Fruit fly (Drosophila melanogaster) whole organism, prepupa: ENCODE results near the gene CG43133.

Experiments used
- Blimp-1 ChIP-seq: fragments of 200-800 bp; sonication (Bioruptor generic); optimal IDR thresholded peaks from 3 replicates; lab custom pipeline; 2017; ENCODE audit warnings: missing biosample characterization, missing genetic modification characterization, mild to moderate bottlenecking, moderate library complexity, missing genetic modification reagents
- CG10669 ChIP-seq: fragments of 200-800 bp; sonication (Bioruptor generic); optimal IDR thresholded peaks from 3 replicates; lab custom pipeline; 2018; ENCODE audit warnings: missing biosample characterization, mild to moderate bottlenecking, missing genetic modification characterization, moderate library complexity
- CG11294 ChIP-seq: fragments of 200-800 bp; sonication (Bioruptor generic); IDR thresholded peaks from 2 replicates; pipeline ENCODE4 v1.3.6; 2022; ENCODE audit warnings: missing biosample characterization, missing genetic modification characterization
- CG16779 ChIP-seq: fragments of 200-800 bp; sonication (Bioruptor generic); optimal IDR thresholded peaks from 3 replicates; lab custom pipeline; 2017; ENCODE audit warnings: missing biosample characterization, mild to moderate bottlenecking, missing genetic modification characterization
- CG3919 ChIP-seq: fragments of 200-800 bp; sonication (Bioruptor generic); optimal IDR thresholded peaks from 3 replicates; lab custom pipeline; 2016; ENCODE audit warnings: missing biosample characterization, missing genetic modification characterization
- CG6792 ChIP-seq: fragments of 200-800 bp; sonication (Bioruptor generic); optimal IDR thresholded peaks from 3 replicates; lab custom pipeline; 2016; ENCODE audit warnings: missing biosample characterization, missing genetic modification characterization
- CG8632 ChIP-seq: fragments of 200-800 bp; sonication (Bioruptor generic); optimal IDR thresholded peaks from 3 replicates; lab custom pipeline; 2016; ENCODE audit warnings: missing biosample characterization, missing genetic modification characterization
- Eip75B ChIP-seq: fragments of 200-800 bp; sonication (Bioruptor generic); optimal IDR thresholded peaks from 3 replicates; lab custom pipeline; 2016; ENCODE audit warnings: missing biosample characterization, missing genetic modification characterization
- Eip78C ChIP-seq: fragments of 200-800 bp; sonication (Bioruptor generic); peaks from one replicate; lab custom pipeline; 2016; ENCODE audit warnings: missing biosample characterization, missing genetic modification characterization
- Ets21C ChIP-seq: fragments of 200-800 bp; sonication (Bioruptor generic); optimal IDR thresholded peaks from 3 replicates; lab custom pipeline; 2016; ENCODE audit warnings: missing biosample characterization, missing genetic modification characterization
- Ets96B ChIP-seq: fragments of 200-800 bp; optimal IDR thresholded peaks from 2 replicates; lab custom pipeline; 2019; ENCODE audit warnings: missing biosample characterization, mild to moderate bottlenecking, missing genetic modification characterization, moderate library complexity
- Hr39 ChIP-seq: fragments of 200-800 bp; sonication (Bioruptor generic); optimal IDR thresholded peaks from 2 replicates; lab custom pipeline; 2016; ENCODE audit warnings: missing biosample characterization, missing genetic modification characterization
- Sox14 ChIP-seq: fragments of 200-800 bp; sonication (Bioruptor generic); optimal IDR thresholded peaks from 3 replicates; lab custom pipeline; 2016; ENCODE audit warnings: missing biosample characterization, missing genetic modification characterization
- achi ChIP-seq: fragments of 200-800 bp; sonication (Bioruptor generic); optimal IDR thresholded peaks from 3 replicates; lab custom pipeline; 2016; ENCODE audit warnings: missing biosample characterization, missing genetic modification characterization
- acj6 ChIP-seq: fragments of 200-800 bp; sonication (Bioruptor generic); optimal IDR thresholded peaks from 3 replicates; lab custom pipeline; 2016; ENCODE audit warnings: missing biosample characterization, missing genetic modification characterization
- esn ChIP-seq: fragments of 200-800 bp; sonication (Bioruptor generic); optimal IDR thresholded peaks from 2 replicates; lab custom pipeline; 2016; ENCODE audit warnings: missing biosample characterization, mild to moderate bottlenecking, missing genetic modification characterization, moderate library complexity
- fd85E ChIP-seq: fragments of 200-800 bp; sonication (Bioruptor generic); optimal IDR thresholded peaks from 3 replicates; lab custom pipeline; 2016; ENCODE audit warnings: missing biosample characterization, missing genetic modification characterization
- fkh ChIP-seq: fragments of 200-800 bp; sonication (Bioruptor generic); optimal IDR thresholded peaks from 3 replicates; lab custom pipeline; 2017; ENCODE audit warnings: missing biosample characterization, mild to moderate bottlenecking, missing genetic modification characterization, moderate library complexity
- lz ChIP-seq: fragments of 200-800 bp; sonication (Bioruptor generic); optimal IDR thresholded peaks from 3 replicates; lab custom pipeline; 2016; ENCODE audit warnings: missing biosample characterization, missing genetic modification characterization
- pdm3 ChIP-seq: fragments of 200-800 bp; sonication (Bioruptor generic); optimal IDR thresholded peaks from 3 replicates; lab custom pipeline; 2016; ENCODE audit warnings: missing biosample characterization, missing genetic modification characterization
- salr ChIP-seq, 2 experiments: fragments of 200-800 bp; sonication (Bioruptor generic); optimal IDR thresholded peaks; 3 replicates each; lab custom pipeline; 2016 to 2018; ENCODE audit warnings: missing biosample characterization in 2 of 2, missing genetic modification characterization in 2 of 2, mild to moderate bottlenecking in 1 of 2
- svp ChIP-seq: fragments of 200-800 bp; sonication (Bioruptor generic); peaks from one replicate; lab custom pipeline; 2016; ENCODE audit warnings: missing biosample characterization, missing genetic modification characterization
- topi ChIP-seq: fragments of 200-800 bp; sonication (Bioruptor generic); optimal IDR thresholded peaks from 3 replicates; lab custom pipeline; 2016; ENCODE audit warnings: missing biosample characterization, missing genetic modification characterization
- vri ChIP-seq: fragments of 200-800 bp; sonication (Bioruptor generic); optimal IDR thresholded peaks from 3 replicates; lab custom pipeline; 2016; ENCODE audit warnings: missing biosample characterization, mild to moderate bottlenecking, missing genetic modification characterization

The CG43133 gene

DNA sequence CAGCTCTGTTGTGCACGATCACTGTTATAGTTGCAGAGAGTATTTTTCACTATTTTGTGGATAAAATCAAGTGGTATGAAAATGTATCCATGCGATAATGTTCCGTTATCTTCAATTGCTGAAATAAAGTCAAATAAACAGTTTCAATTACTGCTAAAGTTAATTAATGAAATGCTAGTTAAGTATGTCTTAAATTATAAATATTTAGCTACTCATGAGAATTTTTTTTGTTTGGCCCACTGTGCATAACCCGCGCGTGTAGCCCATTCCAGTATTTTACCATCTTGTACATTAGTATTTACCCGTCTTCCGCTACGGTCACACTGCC, 44.5 kb downstream of the CG43133 start, which contains the start of gene Ada3 (continued):
- TF ChIP-seq fd85E (GFP tag; lab: Kevin White, UChicago) (peak; percentile 55), CG16779 (tag; lab: Kevin White, UChicago) (peak; percentile 35), Ets21C (peak; percentile 80), vri (GFP tag; lab: Kevin White, UChicago) (peak; percentile 69), acj6 (GFP tag; lab: Kevin White, UChicago) (peak; percentile 79), salr (GFP tag; optimal IDR thresholded peaks at IDR 0.05; lab: Kevin White, UChicago) (peak; percentile 47 to 55), CG8632 (GFP tag; lab: Kevin White, UChicago) (peak; percentile 57), Sox14 (GFP tag; lab: Kevin White, UChicago) (peak; percentile 88)

DNA sequence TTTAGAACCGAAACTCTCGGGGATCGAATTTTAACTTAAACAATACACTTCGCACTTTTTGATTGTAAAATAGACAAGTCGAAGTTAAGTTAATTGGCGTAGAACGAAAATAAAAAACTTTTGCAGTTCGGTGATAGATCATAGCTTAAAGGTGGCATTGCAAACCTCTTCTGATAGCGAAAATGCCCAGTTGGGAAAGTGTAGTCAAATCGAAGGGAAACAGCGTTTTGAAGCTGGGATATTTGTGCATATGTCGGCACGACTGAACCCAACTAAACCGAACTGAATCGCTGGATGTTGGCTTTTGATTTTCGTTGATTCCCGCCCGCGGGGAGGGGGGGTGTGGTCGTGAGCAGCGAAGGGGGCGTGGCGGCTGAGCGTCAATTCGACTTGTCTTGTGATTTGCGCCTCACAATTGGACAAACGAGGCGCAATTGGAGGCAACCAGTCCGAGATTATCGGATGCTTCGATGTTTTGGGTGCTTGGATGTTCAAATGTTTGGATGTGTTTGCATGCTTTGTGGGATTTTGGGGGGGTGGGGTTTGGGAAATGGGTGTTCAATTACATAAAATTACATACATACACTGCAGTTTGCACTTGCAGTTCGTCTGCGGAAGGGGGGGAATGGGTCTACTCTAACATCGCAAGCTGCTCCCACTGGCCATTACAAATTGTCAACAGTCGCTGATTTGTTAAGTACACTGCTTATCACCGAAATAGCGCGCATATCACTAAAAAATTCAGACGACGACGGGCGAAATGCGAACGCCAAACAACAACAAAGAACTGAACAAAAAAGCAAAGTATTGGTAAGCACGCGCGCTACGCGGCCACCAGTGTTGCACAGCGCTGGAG, 45.1 kb downstream of the CG43133 start:
- TF ChIP-seq svp (GFP tag; lab: Kevin White, UChicago) (peak; percentile 45), Hr39 (GFP tag; lab: Kevin White, UChicago) (peak; percentile 18), Eip78C (peak; percentile 49), CG10669 (GFP tag; lab: Kevin White, UChicago) (peak; percentile 11), lz (GFP tag; lab: Kevin White, UChicago) (peak; percentile 3), Blimp-1 (no peak), esn (GFP tag; lab: Kevin White, UChicago) (no peak), Eip75B (no peak)
- TF ChIP-seq, all 60 proteins: peak for 5

DNA sequence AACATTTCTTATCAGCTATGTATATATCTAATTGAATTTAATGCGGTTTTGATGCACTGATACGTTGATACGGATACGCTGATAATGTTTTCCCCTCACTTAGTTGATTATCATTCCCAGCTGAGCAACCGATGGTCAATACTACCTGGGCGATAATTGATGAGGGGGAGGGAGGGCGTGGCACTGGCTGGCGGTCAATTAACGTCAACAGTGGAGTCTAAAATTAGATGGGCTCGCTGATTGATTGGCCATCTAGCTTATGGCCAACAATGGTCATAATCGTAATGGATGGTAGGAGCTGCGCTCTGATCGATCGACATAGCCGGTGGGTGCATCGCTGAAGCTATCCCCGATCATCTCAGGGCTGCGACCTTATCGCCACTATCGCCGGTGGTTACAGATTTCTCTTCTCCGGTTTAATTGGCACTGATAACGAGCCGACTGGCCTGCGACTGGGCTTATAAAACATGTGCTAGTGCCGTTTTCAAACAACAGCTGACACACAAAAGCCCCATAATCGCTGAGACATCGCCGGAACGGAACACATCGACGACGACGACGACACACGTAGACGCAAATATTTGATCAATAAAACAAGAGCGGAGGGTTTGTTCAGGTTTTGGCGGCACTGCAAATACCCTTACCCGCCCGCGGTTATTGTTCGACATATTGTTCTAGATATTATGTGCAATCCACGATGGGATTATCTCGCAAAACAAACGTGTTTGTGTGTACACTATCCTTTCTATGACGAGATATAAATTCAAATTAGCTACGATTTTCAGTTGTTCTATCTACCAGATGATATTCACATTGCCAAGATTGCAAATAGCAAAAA, 46.2 kb downstream of the CG43133 start:
- peak; percentile 4 for TF ChIP-seq Sox14 (GFP tag; lab: Kevin White, UChicago)
- TF ChIP-seq achi (GFP tag; lab: Kevin White, UChicago) = no peak
- peak; percentile 37 for TF ChIP-seq Eip78C
- no peak for TF ChIP-seq pdm3 (GFP tag; lab: Kevin White, UChicago)
- TF ChIP-seq fkh (GFP tag; lab: Kevin White, UChicago) = peak; percentile 84

DNA sequence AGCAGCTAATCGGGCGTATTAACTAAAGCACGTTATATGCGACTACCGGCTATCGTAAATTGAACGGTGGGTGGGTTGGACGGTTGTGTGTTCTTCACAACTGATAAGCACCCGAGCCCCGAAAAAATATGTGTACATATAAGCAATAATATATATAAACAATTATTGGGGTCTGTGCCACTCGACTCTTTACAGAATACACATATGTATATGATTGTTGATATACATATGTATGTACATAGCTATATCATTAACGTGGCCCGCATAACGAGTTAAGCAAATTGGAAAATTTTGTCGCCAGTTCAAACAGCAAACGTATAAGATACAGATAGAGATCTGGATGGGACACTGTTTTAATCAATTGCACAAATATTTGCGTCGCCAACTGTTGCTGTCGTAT, 47.3 kb downstream of the CG43133 start:
- TF ChIP-seq CG16779 (tag; lab: Kevin White, UChicago) (no peak), CG11294 (no peak), CG6792 (GFP tag; lab: Kevin White, UChicago) (no peak), fkh (GFP tag; lab: Kevin White, UChicago) (peak; percentile 82), svp (GFP tag; lab: Kevin White, UChicago) (peak; percentile 37), topi (GFP tag; lab: Kevin White, UChicago) (no peak), Ets96B (tag; lab: Kevin White, UChicago) (no peak), CG3919 (GFP tag; lab: Kevin White, UChicago) (no peak)
